Worm (Caenorhabditis elegans): ENCODE data around the gene T04A6.3.

The T04A6.3 gene

ce11 chrIII:7572781-7573400 lies 35.2 kb downstream of the T04A6.3 start, which contains the start of the genes rpl-9 and lpd-7 (continued):
- TF ChIP-seq Y116A8C.19 (tag; optimal IDR thresholded peaks at IDR 0.05; ENCODE audit: borderline replicate concordance) (no peak), C34B4.2 (tag; optimal IDR thresholded peaks at IDR 0.05) (no peak), rnt-1 (tag; optimal IDR thresholded peaks at IDR 0.05) (peak; percentile 83), C04F5.9 (tag; optimal IDR thresholded peaks at IDR 0.05) (peak; percentile 18), irx-1 (tag; optimal IDR thresholded peaks at IDR 0.05) (peak; percentile 41), fos-1 (tag; optimal IDR thresholded peaks at IDR 0.05) (peak; percentile 75), mep-1 (tag; optimal IDR thresholded peaks at IDR 0.05) (peak; percentile 87), C16A3.4 (tag; optimal IDR thresholded peaks at IDR 0.05) (peak; percentile 97), nhr-76 (tag; optimal IDR thresholded peaks at IDR 0.05) (no peak), lir-3 (tag; optimal IDR thresholded peaks at IDR 0.05; ENCODE audit: poor library complexity) (peak; percentile 45), grh-1 (GFP tag; IDR thresholded peaks at IDR 0.05) (peak; percentile 26; the same call in 1 of the 2 replicates), pqm-1 (tag; optimal IDR thresholded peaks at IDR 0.05) (no peak), nhr-84 (tag; optimal IDR thresholded peaks at IDR 0.05) (no peak), ces-1 (GFP tag; optimal IDR thresholded peaks at IDR 0.05) (no peak), nhr-11 (tag; optimal IDR thresholded peaks at IDR 0.05) (peak; percentile 12), dpl-1 (GFP tag; optimal IDR thresholded peaks at IDR 0.05) (peak; percentile 69 to 80 (median 79)), mab-9 (GFP tag; IDR thresholded peaks at IDR 0.05) (no peak), elt-3 (tag; optimal IDR thresholded peaks at IDR 0.05) (peak in 4 of 6 experiments; percentile 28 to 87 (median 73)), vab-15 (tag; optimal IDR thresholded peaks at IDR 0.05) (peak; percentile 29), unc-130 (tag; optimal IDR thresholded peaks at IDR 0.05) (peak; percentile 80), nhr-12 (tag; optimal IDR thresholded peaks at IDR 0.05) (no peak), lin-39 (tag; optimal IDR thresholded peaks at IDR 0.05) (peak; percentile 4), lin-14 (GFP tag; optimal IDR thresholded peaks at IDR 0.05) (peak; percentile 76), nhr-237 (tag; optimal IDR thresholded peaks at IDR 0.05) (peak; percentile 31), egl-13 (tag; optimal IDR thresholded peaks at IDR 0.05) (peak; percentile 39), ceh-88 (GFP tag; IDR thresholded peaks at IDR 0.05) (0 out of 2 replicates have a peak, but pooled peaks have one; percentile 11), nhr-71 (tag; optimal IDR thresholded peaks at IDR 0.05) (peak; percentile 86), fkh-10 (GFP tag; optimal IDR thresholded peaks at IDR 0.05) (peak; percentile 22), nhr-20 (tag; optimal IDR thresholded peaks at IDR 0.05) (peak; percentile 79), ceh-82 (tag; optimal IDR thresholded peaks at IDR 0.05) (peak; percentile 68 to 92 (median 78)), snu-23 (GFP tag; optimal IDR thresholded peaks at IDR 0.05) (peak; percentile 88), swsn-7 (tag; optimal IDR thresholded peaks at IDR 0.05) (peak; percentile 75), egl-27 (tag; optimal IDR thresholded peaks at IDR 0.05) (peak in 1 of 2 experiments; percentile 27), alr-1 (tag; optimal IDR thresholded peaks at IDR 0.05; ENCODE audit: borderline replicate concordance) (no peak), fkh-8 (tag; optimal IDR thresholded peaks at IDR 0.05) (peak; percentile 74), nhr-77 (tag; optimal IDR thresholded peaks at IDR 0.05) (peak; percentile 84), isw-1 (GFP tag; IDR thresholded peaks at IDR 0.05) (peak; percentile 66)

ce11 chrIII:7571726-7572125 lies 36.4 kb downstream of the T04A6.3 start:
- TF ChIP-seq nhr-76 (tag; optimal IDR thresholded peaks at IDR 0.05): no peak
- TF ChIP-seq lsy-2 (tag; optimal IDR thresholded peaks at IDR 0.05): peak in 1 of 2 experiments; percentile 22

ce11 chrIII:7570083-7570695 lies 37.9 kb downstream of the T04A6.3 start, which contains the start of gene R13A5.7:
TSS of gene R13A5.7 (minus strand) at chrIII:7570133.
- TF ChIP-seq nhr-19 (GFP tag; conservative IDR thresholded peaks at IDR 0.05): peak; percentile 73
- TF ChIP-seq ceh-82 (tag; optimal IDR thresholded peaks at IDR 0.05): peak; percentile 64 to 80 (median 68)
- no peak for TF ChIP-seq C34B4.2 (tag; optimal IDR thresholded peaks at IDR 0.05)
- TF ChIP-seq F16B12.6 (tag; optimal IDR thresholded peaks at IDR 0.05): peak; percentile 57
- no peak for TF ChIP-seq pag-3 (tag; optimal IDR thresholded peaks at IDR 0.05; ENCODE audit: borderline replicate concordance, insufficient read depth)
- no peak for TF ChIP-seq pqm-1 (tag; optimal IDR thresholded peaks at IDR 0.05)
- peak; percentile 66 to 80 for TF ChIP-seq lin-35 (GFP tag; optimal IDR thresholded peaks at IDR 0.05)
- TF ChIP-seq ets-5 (GFP tag; IDR thresholded peaks at IDR 0.05): no peak
- TF ChIP-seq snpc-4 (tag; optimal IDR thresholded peaks at IDR 0.05): peak; percentile 72
- peak; percentile 61 for TF ChIP-seq nhr-11 (tag; optimal IDR thresholded peaks at IDR 0.05)
- TF ChIP-seq nhr-84 (tag; optimal IDR thresholded peaks at IDR 0.05): no peak
- no peak for TF ChIP-seq efl-3 (GFP tag; optimal IDR thresholded peaks at IDR 0.05)
- TF ChIP-seq zip-4 (GFP tag; optimal IDR thresholded peaks at IDR 0.05): peak; percentile 12
- TF ChIP-seq zag-1 (tag; optimal IDR thresholded peaks at IDR 0.05): no peak
- TF ChIP-seq lin-14 (GFP tag; optimal IDR thresholded peaks at IDR 0.05): peak; percentile 97
- TF ChIP-seq ceh-63 (GFP tag; optimal IDR thresholded peaks at IDR 0.05): no peak
- TF ChIP-seq rnt-1 (tag; optimal IDR thresholded peaks at IDR 0.05): peak; percentile 76

Data from whole organism, L1 larva.